Worm (Caenorhabditis elegans) whole organism, L4 larva: Measurements from ENCODE around the gene F41F3.1.

Experiments used
- F10B5.3 ChIP-seq: sonication (generic microtip); optimal IDR thresholded peaks from 2 replicates; lab custom pipeline; 2016; ENCODE audit warnings: mild to moderate bottlenecking, missing genetic modification characterization, missing compliant biosample characterization
- F49E8.2 ChIP-seq: sonication (generic microtip); optimal IDR thresholded peaks from 2 replicates; lab custom pipeline; 2016; ENCODE audit warnings: missing compliant biosample characterization, mild to moderate bottlenecking, missing genetic modification characterization, borderline replicate concordance
- Y105C5A.15 ChIP-seq: fragments of 200-800 bp; sonication (Bioruptor generic); IDR thresholded peaks from 2 replicates; pipeline ENCODE4 v1.3.6; 2022; ENCODE audit warnings: missing genetic modification characterization, missing compliant biosample characterization
- Y75B8A.6 ChIP-seq: fragments of 200-800 bp; sonication (Bioruptor generic); IDR thresholded peaks from 2 replicates; pipeline ENCODE4 v1.3.6; 2022; ENCODE audit warnings: missing genetic modification reagents, missing genetic modification characterization, missing compliant biosample characterization
- ZK546.5 ChIP-seq, 2 experiments: sonication (generic microtip); optimal IDR thresholded peaks; 2 replicates each; lab custom pipeline; 2017; ENCODE audit warnings: missing biosample characterization in 2 of 2, missing genetic modification characterization in 2 of 2
- aha-1 ChIP-seq: fragments of 150-350 bp; peaks from one replicate; lab custom pipeline; 2014; ENCODE audit warnings: missing biosample characterization, missing genetic modification characterization
- aly-2 ChIP-seq: sonication (generic microtip); optimal IDR thresholded peaks from 2 replicates; lab custom pipeline; 2018; ENCODE audit warnings: missing biosample characterization, missing genetic modification characterization
- ama-1 ChIP-seq: fragments of 150-350 bp; optimal IDR thresholded peaks from 2 replicates; lab custom pipeline; 2014; ENCODE audit warnings: inconsistent platforms, mixed read lengths
- ceh-28 ChIP-seq: fragments of 150-350 bp; optimal IDR thresholded peaks from 2 replicates; lab custom pipeline; 2014; ENCODE audit warnings: missing biosample characterization, missing genetic modification reagents, missing genetic modification characterization
- ceh-44 ChIP-seq: fragments of 200-800 bp; sonication (Bioruptor generic); IDR thresholded peaks from 2 replicates; pipeline ENCODE4 v1.3.6; 2022; ENCODE audit warnings: missing genetic modification reagents, missing genetic modification characterization, missing compliant biosample characterization
- ceh-62 ChIP-seq: sonication (generic microtip); optimal IDR thresholded peaks from 2 replicates; lab custom pipeline; 2017; ENCODE audit warnings: missing biosample characterization, missing genetic modification characterization
- ceh-82 ChIP-seq: sonication (generic microtip); optimal IDR thresholded peaks from 2 replicates; lab custom pipeline; 2017; ENCODE audit warnings: missing biosample characterization, missing genetic modification characterization
- daf-8 ChIP-seq: fragments of 200-800 bp; sonication (Bioruptor generic); IDR thresholded peaks from 2 replicates; pipeline ENCODE4 v1.3.6; 2022; ENCODE audit warnings: missing genetic modification characterization, missing compliant biosample characterization
- dpl-1 ChIP-seq: fragments of 150-350 bp; optimal IDR thresholded peaks from 2 replicates; lab custom pipeline; 2014; ENCODE audit warnings: missing biosample characterization, missing genetic modification reagents, missing genetic modification characterization
- duxl-1 ChIP-seq: sonication (generic microtip); optimal IDR thresholded peaks from 2 replicates; lab custom pipeline; 2016; ENCODE audit warnings: mild to moderate bottlenecking, missing genetic modification characterization, moderate library complexity, missing compliant biosample characterization; ENCODE audit not compliant: poor library complexity
- dve-1 ChIP-seq: sonication (generic microtip); optimal IDR thresholded peaks from 2 replicates; lab custom pipeline; 2017; ENCODE audit warnings: antibody characterized with exemption, mild to moderate bottlenecking, missing genetic modification characterization, missing compliant biosample characterization; ENCODE audit not compliant: insufficient read depth
- egl-43 ChIP-seq: fragments of 200-800 bp; sonication (Bioruptor generic); IDR thresholded peaks from 2 replicates; pipeline ENCODE4 v1.3.6; 2022; ENCODE audit warnings: missing genetic modification reagents, missing genetic modification characterization, missing compliant biosample characterization
- fos-1 ChIP-seq: fragments of 150-350 bp; optimal IDR thresholded peaks from 2 replicates; lab custom pipeline; 2014; ENCODE audit warnings: missing biosample characterization, missing genetic modification characterization
- hlh-11 ChIP-seq: fragments of 200-800 bp; sonication (Bioruptor generic); optimal IDR thresholded peaks from 2 replicates; lab custom pipeline; 2018; ENCODE audit warnings: mild to moderate bottlenecking, missing genetic modification characterization, missing compliant biosample characterization
- jun-1 ChIP-seq: fragments of 150-350 bp; optimal IDR thresholded peaks from 2 replicates; lab custom pipeline; 2014; ENCODE audit warnings: missing biosample characterization, missing genetic modification reagents, missing genetic modification characterization
- lin-13 ChIP-seq: fragments of 150-350 bp; optimal IDR thresholded peaks from 2 replicates; lab custom pipeline; 2014; ENCODE audit warnings: missing biosample characterization, missing genetic modification reagents, missing genetic modification characterization
- lin-15B ChIP-seq: fragments of 150-350 bp; sonication (generic microtip); optimal IDR thresholded peaks from 3 replicates; lab custom pipeline; 2014; ENCODE audit warnings: missing biosample characterization, missing genetic modification characterization
- lir-3 ChIP-seq: sonication (generic microtip); optimal IDR thresholded peaks from 2 replicates; lab custom pipeline; 2016; ENCODE audit warnings: mild to moderate bottlenecking, missing genetic modification characterization, missing compliant biosample characterization
- mes-2 ChIP-seq: sonication (generic microtip); optimal IDR thresholded peaks from 2 replicates; lab custom pipeline; 2016; ENCODE audit warnings: missing genotype, mild to moderate bottlenecking, missing genetic modification characterization, missing compliant biosample characterization; ENCODE audit not compliant: poor library complexity, severe bottlenecking
- mxl-2 ChIP-seq: fragments of 200-800 bp; sonication (Bioruptor generic); conservative IDR thresholded peaks from 2 replicates; pipeline ENCODE4 v1.3.6; 2022; ENCODE audit warnings: missing genetic modification reagents, missing genetic modification characterization, missing compliant biosample characterization
- mxl-3 ChIP-seq: fragments of 200-800 bp; sonication (Bioruptor generic); optimal IDR thresholded peaks from 2 replicates; lab custom pipeline; 2018; ENCODE audit warnings: mild to moderate bottlenecking, missing genetic modification characterization, missing compliant biosample characterization
- nhr-10 ChIP-seq: fragments of 150-350 bp; optimal IDR thresholded peaks from 2 replicates; lab custom pipeline; 2014; ENCODE audit warnings: missing biosample characterization, missing genetic modification characterization
- nhr-11 ChIP-seq: fragments of 150-350 bp; optimal IDR thresholded peaks from 2 replicates; lab custom pipeline; 2014; ENCODE audit warnings: missing biosample characterization, missing genetic modification characterization
- nhr-237 ChIP-seq: sonication (generic microtip); optimal IDR thresholded peaks from 2 replicates; lab custom pipeline; 2017; ENCODE audit warnings: missing biosample characterization, missing genetic modification characterization
- nhr-28 ChIP-seq: fragments of 150-350 bp; optimal IDR thresholded peaks from 2 replicates; lab custom pipeline; 2014; ENCODE audit warnings: missing biosample characterization, missing genetic modification characterization
- nhr-42 ChIP-seq: fragments of 200-800 bp; sonication (Bioruptor generic); IDR thresholded peaks from 2 replicates; pipeline ENCODE4 v1.3.6; 2022; ENCODE audit warnings: missing genetic modification characterization, missing compliant biosample characterization
- nhr-48 ChIP-seq: sonication (generic microtip); optimal IDR thresholded peaks from 2 replicates; lab custom pipeline; 2016; ENCODE audit warnings: mild to moderate bottlenecking, missing genetic modification characterization, missing compliant biosample characterization
- nhr-77 ChIP-seq: fragments of 150-350 bp; optimal IDR thresholded peaks from 2 replicates; lab custom pipeline; 2014; ENCODE audit warnings: missing biosample characterization, missing genetic modification characterization
- pha-4 ChIP-seq, 2 experiments: fragments of 150-350 bp in 1 of 2; fragments of 200-800 bp in 1 of 2; sonication (Bioruptor generic) in 1 of 2; IDR thresholded peaks in 1 of 2; optimal IDR thresholded peaks in 1 of 2; 2 replicates each; pipeline versions ENCODE4 v1.3.6 to Lab custom; 2014 to 2022; ENCODE audit warnings: missing genetic modification characterization in 2 of 2, missing genetic modification reagents in 2 of 2, missing biosample characterization in 1 of 2, missing compliant biosample characterization in 1 of 2
- pqm-1 ChIP-seq: sonication (generic microtip); optimal IDR thresholded peaks from 2 replicates; lab custom pipeline; 2017; ENCODE audit warnings: missing biosample characterization, missing genetic modification characterization
- set-16 ChIP-seq: fragments of 200-800 bp; sonication (Bioruptor generic); IDR thresholded peaks from 2 replicates; pipeline ENCODE4 v1.3.6; 2022; ENCODE audit warnings: missing genetic modification reagents, missing genetic modification characterization, missing compliant biosample characterization
- spr-1 ChIP-seq: sonication (generic microtip); optimal IDR thresholded peaks from 2 replicates; lab custom pipeline; 2016; ENCODE audit warnings: mild to moderate bottlenecking, missing genetic modification characterization, missing compliant biosample characterization
- spr-3 ChIP-seq: fragments of 200-800 bp; sonication (Bioruptor generic); optimal IDR thresholded peaks from 2 replicates; lab custom pipeline; 2018; ENCODE audit warnings: mild to moderate bottlenecking, missing genetic modification characterization, missing compliant biosample characterization
- tra-1 ChIP-seq: fragments of 200-800 bp; sonication (Bioruptor generic); IDR thresholded peaks from 2 replicates; pipeline ENCODE4 v1.3.6; 2022; ENCODE audit warnings: missing genetic modification reagents, missing genetic modification characterization, missing compliant biosample characterization
- unc-39 ChIP-seq: sonication (generic microtip); optimal IDR thresholded peaks from 2 replicates; lab custom pipeline; 2017; ENCODE audit warnings: missing biosample characterization, missing genetic modification characterization
- unc-62 ChIP-seq, 3 experiments: fragments of 150-350 bp in 1 of 3; sonication (generic microtip); optimal IDR thresholded peaks in 2 of 3; peaks in 1 of 3; 1 replicate in 1 of 3; 2 replicates in 2 of 3; lab custom pipeline; 2014 to 2017; ENCODE audit warnings: missing biosample characterization in 3 of 3, missing genetic modification characterization in 3 of 3, missing genetic modification reagents in 3 of 3, missing genotype in 1 of 3
- vab-7 ChIP-seq: fragments of 200-800 bp; sonication (Bioruptor generic); IDR thresholded peaks from 2 replicates; pipeline ENCODE4 v1.3.6; 2022; ENCODE audit warnings: missing genetic modification reagents, missing genetic modification characterization, missing compliant biosample characterization
- zip-11 ChIP-seq: fragments of 200-800 bp; sonication (Bioruptor generic); IDR thresholded peaks from 2 replicates; pipeline ENCODE4 v1.3.6; 2022; ENCODE audit warnings: missing genetic modification characterization, missing compliant biosample characterization

The F41F3.1 gene

ce11 chrV:4647857-4648256 is 6.5 kb upstream of the F41F3.1 start, which contains the start of gene F41F3.3 (continued):
- TF ChIP-seq mxl-2 (GFP tag; lab: Robert Waterston, UW) (no peak), lin-13 (GFP tag; lab: Kevin White, UChicago) (no peak), Y105C5A.15 (GFP tag; lab: Robert Waterston, UW) (no peak), aha-1 (tag; lab: Kevin White, UChicago) (peak; percentile 62), nhr-77 (tag; lab: Kevin White, UChicago) (no peak), ama-1 (lab: Kevin White, UChicago) (peak; percentile 61)

DNA sequence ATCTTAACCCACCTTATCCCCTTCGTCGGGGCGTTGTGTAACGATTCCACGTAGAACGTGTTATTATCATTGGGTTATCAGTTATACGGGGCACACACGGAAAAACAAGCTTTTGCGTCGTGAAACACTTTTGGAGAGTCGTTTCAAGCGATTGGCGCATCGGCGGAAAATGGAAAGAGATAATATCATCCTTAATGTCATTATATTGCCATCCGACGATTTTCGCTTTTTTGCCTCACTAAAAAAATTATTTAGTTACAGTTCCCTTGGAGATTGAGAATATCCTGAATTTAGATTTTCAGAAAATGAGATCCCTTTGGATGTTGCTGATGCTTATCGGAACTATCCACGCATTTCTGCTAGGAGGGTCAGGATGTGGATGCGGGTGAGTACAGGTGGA is 5.8 kb upstream of the F41F3.1 start, which contains the start of gene F41F3.8:
TSS of gene F41F3.8 (plus strand) at position 301 of the 400 bp plus-strand sequence.
- TF ChIP-seq ama-1 (lab: Kevin White, UChicago): no peak
- TF ChIP-seq mxl-3 (GFP tag; lab: Kevin White, UChicago): peak; percentile 33
- TF ChIP-seq dve-1 (tag; lab: Kevin White, UChicago): no peak
- no peak for TF ChIP-seq ceh-82

DNA sequence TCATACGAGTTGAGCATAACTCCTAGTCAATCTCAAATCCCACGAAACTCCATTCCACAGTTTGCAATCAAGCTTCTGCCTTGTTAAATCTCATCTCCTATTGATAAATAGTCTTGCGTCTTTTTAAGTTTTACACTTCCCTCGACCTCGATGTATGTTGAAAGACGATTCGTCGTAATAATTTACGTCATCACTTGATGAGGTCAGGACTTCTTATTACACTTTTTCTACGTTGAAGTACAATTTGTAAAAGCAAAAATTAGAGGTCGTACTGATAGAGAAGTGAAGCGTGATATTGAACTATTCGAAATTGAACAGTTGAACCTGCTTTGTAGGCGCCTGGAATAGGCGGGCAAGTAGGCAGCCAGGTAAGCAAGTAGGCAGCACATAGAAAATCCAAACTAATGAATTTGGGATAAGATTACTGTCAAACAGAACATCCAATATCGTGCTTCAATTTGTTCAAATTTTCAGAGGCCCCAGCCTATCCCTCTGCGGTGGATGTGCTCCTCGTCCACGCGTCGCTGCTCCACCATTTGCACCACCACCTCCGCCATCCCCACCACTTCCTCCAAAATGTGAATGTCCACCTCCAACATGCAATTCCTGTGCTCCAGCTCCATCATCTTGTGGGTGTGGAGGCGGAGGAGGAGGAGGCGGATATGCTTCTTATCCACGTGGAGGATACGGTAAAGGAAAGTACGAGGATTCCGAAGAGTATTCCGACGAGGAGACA is 4.5 kb upstream of the F41F3.1 start:
- TF ChIP-seq egl-43 (GFP tag; lab: Robert Waterston, UW) (peak; percentile 40; the same call in 1 of the 2 replicates), jun-1 (tag; lab: Kevin White, UChicago) (no peak), unc-39 (no peak), set-16 (GFP tag; lab: Robert Waterston, UW) (peak; percentile 56), aha-1 (tag; lab: Kevin White, UChicago) (peak; percentile 50)

DNA sequence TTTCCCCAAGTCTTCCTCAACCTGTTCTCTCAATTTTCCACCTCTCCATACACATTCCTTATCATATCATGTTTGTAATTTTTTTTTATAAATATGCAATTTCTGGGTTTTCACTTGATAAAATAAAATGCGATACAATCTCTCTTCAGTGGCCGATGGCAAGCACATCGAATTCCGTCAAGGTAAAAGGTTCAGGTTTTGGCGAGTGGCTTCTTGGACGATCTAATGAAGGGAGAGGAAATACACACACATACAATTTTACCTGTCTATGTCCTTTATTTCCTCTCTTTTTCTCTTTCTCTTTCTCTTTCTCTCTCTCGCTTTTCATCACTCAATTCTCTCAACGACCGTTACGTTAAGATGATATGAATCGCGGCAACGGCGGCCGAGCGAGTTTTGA is 2.9 kb upstream of the F41F3.1 start:
- TF ChIP-seq F49E8.2 (tag; lab: Kevin White, UChicago) (no peak), nhr-10 (tag; lab: Kevin White, UChicago) (no peak), aly-2 (tag; lab: Kevin White, UChicago) (no peak), hlh-11 (tag; lab: Kevin White, UChicago) (peak; percentile 58), unc-62 (GFP tag; optimal IDR thresholded peaks at IDR 0.05 in 1 of 2; lab: Kevin White, UChicago) (peak in 1 of 2 experiments; percentile 5), unc-62 (tag; optimal IDR thresholded peaks at IDR 0.05; lab: Kevin White, UChicago) (no peak), pqm-1 (tag; lab: Kevin White, UChicago) (no peak), ceh-44 (GFP tag; lab: Robert Waterston, UW) (no peak), lin-15B (tag; lab: Kevin White, UChicago) (no peak), nhr-237 (tag; lab: Kevin White, UChicago) (no peak), Y75B8A.6 (no peak), lir-3 (no peak), vab-7 (GFP tag; lab: Robert Waterston, UW) (no peak), mxl-3 (GFP tag; lab: Kevin White, UChicago) (peak; percentile 70), spr-3 (GFP tag; lab: Kevin White, UChicago) (peak; percentile 21), daf-8 (no peak), spr-1 (tag; lab: Kevin White, UChicago) (peak; percentile 54), fos-1 (tag; lab: Kevin White, UChicago) (no peak), nhr-42 (GFP tag; lab: Robert Waterston, UW) (no peak), ama-1 (lab: Kevin White, UChicago) (no peak), zip-11 (GFP tag; lab: Robert Waterston, UW) (no peak), nhr-28 (tag; lab: Kevin White, UChicago) (peak; percentile 61), set-16 (GFP tag; lab: Robert Waterston, UW) (no peak), ceh-28 (no peak), nhr-77 (tag; lab: Kevin White, UChicago) (no peak), tra-1 (GFP tag; lab: Robert Waterston, UW) (no peak), nhr-11 (tag; lab: Kevin White, UChicago) (no peak), F10B5.3 (tag; lab: Kevin White, UChicago) (no peak), nhr-48 (tag; lab: Kevin White, UChicago) (peak; percentile 68), mes-2 (no peak), ZK546.5 (tag; optimal IDR thresholded peaks at IDR 0.05; lab: Kevin White, UChicago) (no peak), egl-43 (GFP tag; lab: Robert Waterston, UW) (no peak), duxl-1 (tag; lab: Kevin White, UChicago) (no peak), pha-4 (GFP tag; IDR thresholded peaks at IDR 0.05; lab: Robert Waterston, UW) (no peak), pha-4 (tag; optimal IDR thresholded peaks at IDR 0.05; lab: Kevin White, UChicago) (no peak), aha-1 (tag; lab: Kevin White, UChicago) (peak; percentile 35), dve-1 (tag; lab: Kevin White, UChicago) (no peak), dpl-1 (GFP tag; lab: Kevin White, UChicago) (peak; percentile 3), ceh-62 (tag; lab: Kevin White, UChicago) (no peak)
